Worm (Caenorhabditis elegans) whole organism, L1 larva: ENCODE measurements around the gene Y53C12A.10.

Experiments
- C04F5.9 ChIP-seq: sonication (generic microtip); optimal IDR thresholded peaks from 2 replicates; lab custom pipeline; 2016; ENCODE audit warnings: missing genetic modification characterization, missing compliant biosample characterization
- C16A3.4 ChIP-seq: fragments of 150-350 bp; optimal IDR thresholded peaks from 2 replicates; lab custom pipeline; 2014; ENCODE audit warnings: missing biosample characterization, missing genetic modification characterization
- F16B12.6 ChIP-seq: fragments of 150-350 bp; optimal IDR thresholded peaks from 2 replicates; lab custom pipeline; 2014; ENCODE audit warnings: missing biosample characterization, missing genetic modification characterization
- aha-1 ChIP-seq: fragments of 150-350 bp; optimal IDR thresholded peaks from 2 replicates; lab custom pipeline; 2014; ENCODE audit warnings: missing biosample characterization, missing genetic modification characterization
- aly-2 ChIP-seq: fragments of 150-350 bp; optimal IDR thresholded peaks from 2 replicates; lab custom pipeline; 2014; ENCODE audit warnings: missing biosample characterization, missing genetic modification characterization
- ama-1 ChIP-seq: fragments of 150-350 bp; optimal IDR thresholded peaks from 2 replicates; lab custom pipeline; 2014
- blmp-1 ChIP-seq: fragments of 150-350 bp; optimal IDR thresholded peaks from 2 replicates; lab custom pipeline; 2014; ENCODE audit warnings: missing biosample characterization, missing genetic modification characterization
- ceh-63 ChIP-seq: fragments of 200-800 bp; sonication (Bioruptor generic); optimal IDR thresholded peaks from 2 replicates; lab custom pipeline; 2018; ENCODE audit warnings: mild to moderate bottlenecking, missing genetic modification characterization, missing compliant biosample characterization
- ceh-8 ChIP-seq: fragments of 200-800 bp; sonication (Bioruptor generic); optimal IDR thresholded peaks from 2 replicates; lab custom pipeline; 2018; ENCODE audit warnings: mild to moderate bottlenecking, missing genetic modification characterization, moderate library complexity, missing compliant biosample characterization
- ceh-82 ChIP-seq, 3 experiments: fragments of 150-350 bp in 1 of 3; sonication (generic microtip) in 2 of 3; optimal IDR thresholded peaks; 2 replicates each; lab custom pipeline; 2014 to 2017; ENCODE audit warnings: missing biosample characterization in 3 of 3, missing genetic modification characterization in 3 of 3
- dpl-1 ChIP-seq, 3 experiments: fragments of 150-350 bp in 2 of 3; sonication (generic microtip) in 1 of 3; optimal IDR thresholded peaks; 2 replicates each; lab custom pipeline; 2014 to 2017; ENCODE audit warnings: missing biosample characterization in 3 of 3, missing genetic modification characterization in 3 of 3, missing genetic modification reagents in 3 of 3
- efl-1 ChIP-seq, 4 experiments: fragments of 150-350 bp; optimal IDR thresholded peaks in 3 of 4; peaks in 1 of 4; 1 replicate in 1 of 4; 2 replicates in 3 of 4; lab custom pipeline; 2014; ENCODE audit warnings: missing biosample characterization in 2 of 4, missing genetic modification characterization in 2 of 4, missing genetic modification reagents in 2 of 4
- elt-3 ChIP-seq, 6 experiments: fragments of 150-350 bp in 1 of 6; sonication (generic microtip); optimal IDR thresholded peaks; 2 replicates each; lab custom pipeline; 2017 to 2018; ENCODE audit warnings: missing biosample characterization in 6 of 6, missing genetic modification characterization in 6 of 6, inconsistent platforms in 1 of 6
- grh-1 ChIP-seq: fragments of 200-800 bp; sonication (Bioruptor generic); IDR thresholded peaks from 2 replicates; pipeline ENCODE4 v1.3.6; 2022; ENCODE audit warnings: missing genetic modification reagents, missing genetic modification characterization, missing compliant biosample characterization
- hlh-4 ChIP-seq: sonication (generic microtip); optimal IDR thresholded peaks from 2 replicates; lab custom pipeline; 2016; ENCODE audit warnings: mild to moderate bottlenecking, missing genetic modification characterization, missing compliant biosample characterization
- isw-1 ChIP-seq: fragments of 200-800 bp; sonication (Bioruptor generic); IDR thresholded peaks from 2 replicates; pipeline ENCODE4 v1.3.6; 2022; ENCODE audit warnings: missing genetic modification characterization, missing compliant biosample characterization
- jun-1 ChIP-seq: fragments of 150-350 bp; optimal IDR thresholded peaks from 2 replicates; lab custom pipeline; 2014; ENCODE audit warnings: missing biosample characterization, missing genetic modification reagents, missing genetic modification characterization
- lin-14 ChIP-seq: fragments of 200-800 bp; sonication (Bioruptor generic); optimal IDR thresholded peaks from 2 replicates; lab custom pipeline; 2018; ENCODE audit warnings: mild to moderate bottlenecking, missing genetic modification characterization, moderate library complexity, missing compliant biosample characterization
- lin-35 ChIP-seq, 2 experiments: fragments of 150-350 bp; optimal IDR thresholded peaks; 2 replicates each; lab custom pipeline; 2014; ENCODE audit warnings: missing biosample characterization in 2 of 2, missing genetic modification characterization in 2 of 2, missing genetic modification reagents in 2 of 2
- lir-3 ChIP-seq: sonication (generic microtip); optimal IDR thresholded peaks from 2 replicates; lab custom pipeline; 2016; ENCODE audit warnings: mild to moderate bottlenecking, missing genetic modification characterization, moderate library complexity, missing compliant biosample characterization; ENCODE audit not compliant: poor library complexity
- lsy-2 ChIP-seq, 2 experiments: fragments of 150-350 bp; optimal IDR thresholded peaks; 2 replicates each; lab custom pipeline; 2014; ENCODE audit warnings: missing biosample characterization in 2 of 2, missing genetic modification characterization in 2 of 2
- mab-9 ChIP-seq: fragments of 200-800 bp; sonication (Bioruptor generic); IDR thresholded peaks from 2 replicates; pipeline ENCODE4 v1.3.6; 2022; ENCODE audit warnings: missing genetic modification reagents, missing genetic modification characterization, missing compliant biosample characterization
- mdl-1 ChIP-seq, 2 experiments: fragments of 150-350 bp; optimal IDR thresholded peaks; 2 replicates each; lab custom pipeline; 2014 to 2017; ENCODE audit warnings: missing biosample characterization in 2 of 2, missing genetic modification characterization in 2 of 2, inconsistent platforms in 1 of 2
- mep-1 ChIP-seq: fragments of 150-350 bp; optimal IDR thresholded peaks from 2 replicates; lab custom pipeline; 2014; ENCODE audit warnings: missing biosample characterization, missing genetic modification characterization
- nhr-11 ChIP-seq: fragments of 150-350 bp; optimal IDR thresholded peaks from 2 replicates; lab custom pipeline; 2014; ENCODE audit warnings: missing biosample characterization, missing genetic modification characterization
- nhr-20 ChIP-seq: sonication (generic microtip); optimal IDR thresholded peaks from 2 replicates; lab custom pipeline; 2016; ENCODE audit warnings: mild to moderate bottlenecking, missing genetic modification characterization, missing compliant biosample characterization
- nhr-47 ChIP-seq: sonication (generic microtip); optimal IDR thresholded peaks from 2 replicates; lab custom pipeline; 2016; ENCODE audit warnings: mild to moderate bottlenecking, missing genetic modification characterization, moderate library complexity, missing compliant biosample characterization
- nhr-71 ChIP-seq: sonication (generic microtip); optimal IDR thresholded peaks from 2 replicates; lab custom pipeline; 2016; ENCODE audit warnings: mild to moderate bottlenecking, missing genetic modification characterization, moderate library complexity, missing compliant biosample characterization
- nhr-85 ChIP-seq: sonication (generic microtip); peaks from one replicate; lab custom pipeline; 2016; ENCODE audit warnings: missing genetic modification characterization, inconsistent platforms, missing compliant biosample characterization
- pqm-1 ChIP-seq: sonication (generic microtip); optimal IDR thresholded peaks from 3 replicates; lab custom pipeline; 2017; ENCODE audit warnings: missing biosample characterization, missing genetic modification characterization
- rnt-1 ChIP-seq: sonication (generic microtip); optimal IDR thresholded peaks from 2 replicates; lab custom pipeline; 2016; ENCODE audit warnings: mild to moderate bottlenecking, missing genetic modification characterization, moderate library complexity, missing compliant biosample characterization
- skn-1 ChIP-seq: fragments of 150-350 bp; optimal IDR thresholded peaks from 2 replicates; lab custom pipeline; 2014; ENCODE audit warnings: missing biosample characterization, missing genetic modification characterization
- snu-23 ChIP-seq: sonication (generic microtip); optimal IDR thresholded peaks from 2 replicates; lab custom pipeline; 2016; ENCODE audit warnings: missing genetic modification characterization, missing compliant biosample characterization
- sox-4 ChIP-seq: sonication (generic microtip); optimal IDR thresholded peaks from 2 replicates; lab custom pipeline; 2016; ENCODE audit warnings: missing genetic modification characterization, missing compliant biosample characterization
- sup-37 ChIP-seq: fragments of 200-800 bp; sonication (Bioruptor generic); optimal IDR thresholded peaks from 2 replicates; lab custom pipeline; 2018; ENCODE audit warnings: mild to moderate bottlenecking, missing genetic modification characterization, missing compliant biosample characterization
- tbx-2 ChIP-seq: sonication (generic microtip); optimal IDR thresholded peaks from 2 replicates; lab custom pipeline; 2016; ENCODE audit warnings: missing genetic modification characterization, missing compliant biosample characterization
- unc-130 ChIP-seq: fragments of 150-350 bp; optimal IDR thresholded peaks from 2 replicates; lab custom pipeline; 2017; ENCODE audit warnings: missing biosample characterization, missing genetic modification characterization, inconsistent platforms
- xbp-1 ChIP-seq: sonication (generic microtip); optimal IDR thresholded peaks from 2 replicates; lab custom pipeline; 2016; ENCODE audit warnings: missing genetic modification characterization, missing compliant biosample characterization
- ztf-4 ChIP-seq: fragments of 150-350 bp; optimal IDR thresholded peaks from 2 replicates; lab custom pipeline; 2014; ENCODE audit warnings: missing biosample characterization, missing genetic modification characterization

Gene Y53C12A.10

DNA sequence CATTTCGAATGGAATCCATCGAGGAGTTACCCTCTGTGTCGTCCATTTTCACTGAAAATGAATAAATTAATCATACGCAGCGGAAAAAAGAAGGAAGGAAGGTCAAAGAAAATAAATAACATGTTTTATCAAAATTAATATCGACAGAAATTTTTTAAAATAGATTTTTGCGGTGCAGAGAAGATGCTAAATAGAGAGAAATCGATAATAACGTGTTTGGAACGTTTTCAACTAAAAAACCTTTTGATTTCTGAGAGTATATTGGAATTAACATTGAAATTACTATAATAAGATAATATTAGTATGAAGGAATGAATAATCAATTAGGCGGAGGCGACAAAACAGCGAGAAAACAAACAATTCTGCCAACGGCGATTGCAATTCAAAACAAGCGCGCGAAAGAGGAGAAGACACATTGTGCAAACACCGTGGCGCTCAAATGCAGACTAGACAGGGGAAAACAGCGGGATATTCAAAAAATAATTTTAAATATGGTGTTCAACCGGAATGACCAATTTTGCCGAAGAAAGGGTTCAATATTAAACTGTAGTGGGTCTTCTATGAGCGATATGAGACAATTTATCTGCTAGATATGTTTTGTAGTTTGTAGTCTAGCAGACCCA lies 11.9 kb upstream of the Y53C12A.10 start, which contains the start of gene wee-1.3 (continued):
- peak; percentile 83 for TF ChIP-seq xbp-1
- TF ChIP-seq sup-37 (GFP tag; lab: Kevin White, UChicago): no peak
- TF ChIP-seq aha-1: no peak
- TF ChIP-seq nhr-11: peak; percentile 60
- TF ChIP-seq ztf-4 (tag; lab: Kevin White, UChicago): peak; percentile 35

DNA sequence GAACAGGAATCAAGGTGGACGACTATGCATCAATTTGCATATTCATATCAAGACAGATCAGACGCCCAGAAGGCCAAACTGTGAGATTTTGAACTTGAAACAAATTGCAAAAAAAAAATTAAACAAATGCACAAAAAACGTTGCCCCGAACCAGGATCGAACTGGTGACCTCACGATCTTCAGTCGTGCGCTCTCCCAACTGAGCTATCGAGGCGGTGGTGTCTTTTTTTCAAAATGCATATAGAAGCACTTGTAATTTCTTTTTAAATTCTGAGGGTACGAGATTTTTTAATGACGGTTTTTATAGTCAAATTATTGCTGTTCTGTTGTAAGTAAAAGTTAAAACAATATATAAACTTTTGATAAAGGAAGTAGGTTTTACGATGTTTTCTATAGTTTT lies 8.4 kb upstream of the Y53C12A.10 start:
- TF ChIP-seq isw-1 (GFP tag; lab: Robert Waterston, UW): no peak
- TF ChIP-seq lin-35 (GFP tag; optimal IDR thresholded peaks at IDR 0.05; lab: Kevin White, UChicago): peak in 1 of 2 experiments; percentile 55
- TF ChIP-seq dpl-1 (GFP tag; optimal IDR thresholded peaks at IDR 0.05; lab: Kevin White, UChicago): peak in 2 of 3 experiments; percentile 3 to 18
- TF ChIP-seq nhr-71 (tag; lab: Kevin White, UChicago): peak; percentile 12
- TF ChIP-seq lin-14: no peak
- peak; percentile 8 for TF ChIP-seq snu-23 (GFP tag; lab: Kevin White, UChicago)
- no peak for TF ChIP-seq ceh-63 (GFP tag; lab: Kevin White, UChicago)
- no peak for TF ChIP-seq nhr-47 (tag; lab: Kevin White, UChicago)
- no peak for TF ChIP-seq rnt-1 (tag; lab: Kevin White, UChicago)
- TF ChIP-seq ceh-8 (GFP tag; lab: Kevin White, UChicago): no peak
- TF ChIP-seq mab-9 (GFP tag; lab: Robert Waterston, UW): no peak
- no peak for TF ChIP-seq elt-3 (tag; optimal IDR thresholded peaks at IDR 0.05; lab: Kevin White, UChicago)
- no peak for TF ChIP-seq aha-1
- no peak for TF ChIP-seq grh-1 (GFP tag; lab: Robert Waterston, UW)
- no peak for TF ChIP-seq lir-3
- TF ChIP-seq sox-4 (tag; lab: Kevin White, UChicago): no peak
- TF ChIP-seq mdl-1 (tag; optimal IDR thresholded peaks at IDR 0.05; lab: Kevin White, UChicago): no peak
- peak in 1 of 2 experiments; percentile 27 for TF ChIP-seq efl-1 (optimal IDR thresholded peaks at IDR 0.05; lab: Kevin White, UChicago)
- TF ChIP-seq efl-1 (GFP tag; optimal IDR thresholded peaks at IDR 0.05 in 1 of 2; lab: Kevin White, UChicago): peak in 1 of 2 experiments; percentile 24
- TF ChIP-seq lsy-2 (tag; optimal IDR thresholded peaks at IDR 0.05; lab: Kevin White, UChicago): peak; percentile 14 to 18

DNA sequence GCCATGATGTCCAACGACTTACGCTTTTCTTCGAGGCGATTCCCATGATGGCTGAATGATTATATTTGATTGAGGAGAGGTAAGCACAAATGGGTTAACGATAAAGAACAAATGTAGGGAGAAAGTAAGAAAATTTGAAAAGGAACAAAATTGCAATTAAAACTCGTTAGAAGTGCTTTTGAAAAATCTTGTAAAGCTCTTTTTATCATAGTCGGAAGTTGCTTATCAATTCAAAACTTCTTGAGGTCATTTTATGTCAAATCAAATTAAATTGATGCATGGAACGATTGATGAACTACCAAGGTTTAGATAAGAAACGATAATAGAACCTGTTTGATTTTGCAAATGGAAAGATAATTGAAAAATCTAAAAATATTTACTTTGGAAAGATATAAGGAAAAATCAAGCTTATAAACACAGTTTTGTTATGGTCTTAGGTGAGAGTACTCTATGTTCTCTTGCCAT lies 4.2 kb upstream of the Y53C12A.10 start, which contains the start of gene glt-5:
Gene glt-5, minus strand, starts transcription at position 51 of the 465 bp plus-strand sequence.
- 0 out of 2 replicates have a peak, but pooled peaks have one; percentile 16 for TF ChIP-seq grh-1 (GFP tag; lab: Robert Waterston, UW)
- peak in 5 of 6 experiments; percentile 16 to 71 (median 58) for TF ChIP-seq elt-3 (tag; optimal IDR thresholded peaks at IDR 0.05; lab: Kevin White, UChicago)
- TF ChIP-seq nhr-11: no peak
- TF ChIP-seq C04F5.9: no peak
- peak; percentile 51 for TF ChIP-seq nhr-85 (tag; lab: Kevin White, UChicago)
- TF ChIP-seq, all 84 proteins: peak for 3

ce11 chrII:9706207-9706606 lies 1.6 kb upstream of the Y53C12A.10 start, which contains the start of gene Y53C12A.3:
TSS of gene Y53C12A.3 (minus strand) at chrII:9706240.
- TF ChIP-seq lsy-2 (tag; optimal IDR thresholded peaks at IDR 0.05; lab: Kevin White, UChicago) (peak; percentile 50 to 81), nhr-47 (tag; lab: Kevin White, UChicago) (peak; percentile 38), xbp-1 (peak; percentile 43), nhr-71 (tag; lab: Kevin White, UChicago) (peak; percentile 44), ama-1 (lab: Kevin White, UChicago) (no peak), skn-1 (peak; percentile 57), mep-1 (tag; lab: Kevin White, UChicago) (peak; percentile 58), F16B12.6 (tag; lab: Kevin White, UChicago) (peak; percentile 35), efl-1 (optimal IDR thresholded peaks at IDR 0.05; lab: Kevin White, UChicago) (peak; percentile 85 to 90), efl-1 (GFP tag; optimal IDR thresholded peaks at IDR 0.05 in 1 of 2; lab: Kevin White, UChicago) (peak; percentile 93 to 99), hlh-4 (tag; lab: Kevin White, UChicago) (no peak), blmp-1 (peak; percentile 51), lin-14 (peak; percentile 38), ceh-82 (tag; optimal IDR thresholded peaks at IDR 0.05; lab: Kevin White, UChicago) (peak in 1 of 3 experiments; percentile 40), snu-23 (GFP tag; lab: Kevin White, UChicago) (peak; percentile 46), lin-35 (GFP tag; optimal IDR thresholded peaks at IDR 0.05; lab: Kevin White, UChicago) (peak; percentile 91 to 97), tbx-2 (tag; lab: Kevin White, UChicago) (peak; percentile 17), jun-1 (tag; lab: Kevin White, UChicago) (no peak), unc-130 (peak; percentile 34), pqm-1 (tag; lab: Kevin White, UChicago) (no peak), dpl-1 (GFP tag; optimal IDR thresholded peaks at IDR 0.05; lab: Kevin White, UChicago) (peak; percentile 82 to 94 (median 90)), nhr-20 (peak; percentile 47), aly-2 (tag; lab: Kevin White, UChicago) (no peak), C16A3.4 (tag; lab: Kevin White, UChicago) (peak; percentile 71)
- TF ChIP-seq, all 84 proteins: peak for 18
